Fruit fly (Drosophila melanogaster) whole organism: Measurements from ENCODE around the gene CG3164.

Experiments
- CG8478 ChIP-seq: fragments of >200 bp; optimal IDR thresholded peaks from 2 replicates; lab custom pipeline; 2018; ENCODE audit warnings: inconsistent platforms
- EcR ChIP-seq, 2 experiments: fragments of >200 bp; optimal IDR thresholded peaks; 2 replicates each; lab custom pipeline; 2017; ENCODE audit warnings: missing biosample characterization in 2 of 2, missing genetic modification characterization in 2 of 2, missing genetic modification reagents in 2 of 2
- pan ChIP-seq: fragments of >200 bp; optimal IDR thresholded peaks from 2 replicates; lab custom pipeline; 2017
- psq ChIP-seq: fragments of >200 bp; optimal IDR thresholded peaks from 2 replicates; lab custom pipeline; 2017
- usp ChIP-seq: fragments of >200 bp; optimal IDR thresholded peaks from 2 replicates; lab custom pipeline; 2017; ENCODE audit warnings: missing biosample characterization, missing genetic modification characterization, mixed read lengths

DNA sequence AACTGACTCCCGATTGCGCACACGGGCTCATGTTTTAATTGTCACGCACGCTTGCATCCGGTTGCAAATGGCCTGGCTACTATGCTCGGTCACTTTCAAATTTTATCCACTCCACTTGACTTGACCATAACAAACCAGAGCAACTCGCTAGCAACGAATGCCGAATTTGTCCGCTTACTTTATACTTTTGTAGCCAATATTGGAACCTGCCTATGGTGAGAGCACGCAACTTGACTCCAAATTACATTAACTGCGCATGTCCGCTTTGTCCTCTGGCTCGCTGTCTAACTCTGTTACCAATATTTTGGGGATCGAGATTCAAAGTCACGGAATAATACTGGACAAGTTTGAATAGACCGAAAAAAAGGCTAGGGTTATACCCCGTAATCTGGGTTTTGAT lies 22.6 kb upstream of the CG3164 start, which contains the start of gene CG42399:
- TF ChIP-seq psq (lab: Kevin White, UChicago) (no peak), pan (lab: Kevin White, UChicago) (no peak), usp (GFP tag; lab: Kevin White, UChicago) (no peak), CG8478 (lab: Kevin White, UChicago) (no peak), EcR (GFP tag; optimal IDR thresholded peaks at IDR 0.05; lab: Kevin White, UChicago) (no peak)
